Worm (Caenorhabditis elegans): ENCODE data around the gene C27D9.2.

The C27D9.2 gene

ce11 chrII:4748374-4748773 lies 8.3 kb downstream of the C27D9.2 start:
- TF ChIP-seq F23B12.7 (tag; optimal IDR thresholded peaks at IDR 0.05; ENCODE audit: insufficient read depth) (no peak), somi-1 (GFP tag; optimal IDR thresholded peaks at IDR 0.05) (peak; percentile 35), nhr-120 (GFP tag; IDR thresholded peaks at IDR 0.05) (no peak), rpc-1 (optimal IDR thresholded peaks at IDR 0.05) (no peak), rpc-1 (tag; optimal IDR thresholded peaks at IDR 0.05) (no peak), K12H6.12 (tag; optimal IDR thresholded peaks at IDR 0.05) (no peak), efl-1 (GFP tag; optimal IDR thresholded peaks at IDR 0.05) (no peak), C17E4.6 (GFP tag; IDR thresholded peaks at IDR 0.05) (no peak), dox-1 (GFP tag; IDR thresholded peaks at IDR 0.05) (no peak), zim-3 (tag; optimal IDR thresholded peaks at IDR 0.05) (no peak), F57A8.1 (GFP tag; optimal IDR thresholded peaks at IDR 0.05) (no peak), hsf-1 (GFP tag; IDR thresholded peaks at IDR 0.05) (peak; percentile 77), ztf-26 (tag; optimal IDR thresholded peaks at IDR 0.05) (peak; percentile 55), lin-40 (tag; optimal IDR thresholded peaks at IDR 0.05) (peak; percentile 22), gei-17 (GFP tag; optimal IDR thresholded peaks at IDR 0.05) (no peak), let-526 (GFP tag; IDR thresholded peaks at IDR 0.05) (no peak)

ce11 chrII:4747697-4748096 lies 9.0 kb downstream of the C27D9.2 start:
- TF ChIP-seq dpff-1 (tag; optimal IDR thresholded peaks at IDR 0.05) (no peak), Y56A3A.18 (GFP tag; IDR thresholded peaks at IDR 0.05) (no peak), ceh-91 (GFP tag; IDR thresholded peaks at IDR 0.05) (no peak), lin-35 (GFP tag; optimal IDR thresholded peaks at IDR 0.05) (no peak), akir-1 (GFP tag; optimal IDR thresholded peaks at IDR 0.05) (no peak), ceh-79 (tag; optimal IDR thresholded peaks at IDR 0.05) (no peak), mes-4 (tag; optimal IDR thresholded peaks at IDR 0.05) (no peak), B0035.1 (tag; optimal IDR thresholded peaks at IDR 0.05) (no peak), him-1 (tag; optimal IDR thresholded peaks at IDR 0.05) (no peak), Y53F4B.3 (GFP tag; IDR thresholded peaks at IDR 0.05) (no peak), let-607 (tag; optimal IDR thresholded peaks at IDR 0.05) (no peak), pbrm-1 (GFP tag; IDR thresholded peaks at IDR 0.05) (no peak), madf-3 (GFP tag; IDR thresholded peaks at IDR 0.05) (no peak), hrde-1 (tag; optimal IDR thresholded peaks at IDR 0.05; ENCODE audit: borderline replicate concordance) (no peak), zfh-2 (GFP tag; conservative IDR thresholded peaks at IDR 0.05) (no peak)

DNA sequence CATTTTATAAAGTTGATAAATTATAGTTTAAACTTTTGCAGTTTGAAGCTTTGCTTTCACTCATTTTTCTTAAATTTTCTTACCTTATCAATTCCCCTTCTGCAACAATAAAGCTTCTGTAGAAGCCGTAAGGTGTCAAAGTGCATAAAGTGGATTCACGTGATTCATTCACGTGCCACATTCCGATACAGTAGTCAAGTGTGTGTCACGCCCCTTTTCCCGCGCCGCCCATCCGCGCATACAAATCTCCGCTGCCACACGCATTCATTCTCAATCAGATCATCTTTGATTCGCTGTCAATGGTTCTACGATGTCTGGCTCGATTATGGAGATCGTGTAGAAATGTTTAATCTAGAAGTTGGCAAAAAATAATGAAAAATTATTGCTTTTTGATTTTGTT lies 9.6 kb downstream of the C27D9.2 start:
- TF ChIP-seq K12H6.12 (tag; optimal IDR thresholded peaks at IDR 0.05) (no peak), K11D2.4 (GFP tag; IDR thresholded peaks at IDR 0.05) (no peak), gei-17 (GFP tag; optimal IDR thresholded peaks at IDR 0.05) (no peak), zim-3 (tag; optimal IDR thresholded peaks at IDR 0.05) (no peak), nhr-120 (GFP tag; IDR thresholded peaks at IDR 0.05) (no peak), madf-8 (GFP tag; conservative IDR thresholded peaks at IDR 0.05) (no peak), T26A5.8 (tag; optimal IDR thresholded peaks at IDR 0.05) (no peak), ceh-79 (tag; optimal IDR thresholded peaks at IDR 0.05) (no peak), F49E8.2 (tag; optimal IDR thresholded peaks at IDR 0.05; ENCODE audit: insufficient read depth) (no peak), F39B2.1 (GFP tag; IDR thresholded peaks at IDR 0.05) (no peak), tlf-1 (GFP tag; optimal IDR thresholded peaks at IDR 0.05) (no peak), ztf-22 (GFP tag; optimal IDR thresholded peaks at IDR 0.05) (no peak), ceh-91 (GFP tag; IDR thresholded peaks at IDR 0.05) (no peak), somi-1 (GFP tag; optimal IDR thresholded peaks at IDR 0.05) (no peak), attf-5 (GFP tag; optimal IDR thresholded peaks at IDR 0.05) (no peak), B0019.2 (GFP tag; conservative IDR thresholded peaks at IDR 0.05) (no peak), sptf-2 (GFP tag; optimal IDR thresholded peaks at IDR 0.05) (no peak), madf-10 (tag; optimal IDR thresholded peaks at IDR 0.05) (no peak), egl-18 (GFP tag; IDR thresholded peaks at IDR 0.05) (no peak)
